Fruit fly (Drosophila melanogaster): Measurements from ENCODE around the gene GatA.

Gene GatA

dm6 chr3R:19014742-19015422 lies 13.8 kb downstream of the GatA start (continued):
- TF ChIP-seq Nf-YB (GFP tag; optimal IDR thresholded peaks at IDR 0.05): no peak

- TF ChIP-seq CTCF (GFP tag; optimal IDR thresholded peaks at IDR 0.05) (peak; percentile 37), E2f1 (GFP tag; IDR thresholded peaks at IDR 0.05) (no peak), cad (GFP tag; optimal IDR thresholded peaks at IDR 0.05) (peak; percentile 71), CG9727 (GFP tag; optimal IDR thresholded peaks at IDR 0.05) (no peak), sr (GFP tag; IDR thresholded peaks at IDR 0.05) (peak; percentile 100), ci (GFP tag; IDR thresholded peaks at IDR 0.05) (0 out of 3 replicates have a peak, but pooled peaks have one; percentile 22), klu (GFP tag; IDR thresholded peaks at IDR 0.05) (peak; percentile 71), sima (GFP tag; optimal IDR thresholded peaks at IDR 0.05) (no peak), CG2199 (GFP tag; IDR thresholded peaks at IDR 0.05) (peak; percentile 81; the same call in 1 of the 3 replicates), gfzf (GFP tag; optimal IDR thresholded peaks at IDR 0.05) (no peak), pita (GFP tag; optimal IDR thresholded peaks at IDR 0.05) (peak; percentile 56), crol (GFP tag; IDR thresholded peaks at IDR 0.05) (peak; percentile 19; the same call in 1 of the 2 replicates), CG15514 (GFP tag; optimal IDR thresholded peaks at IDR 0.05) (peak; percentile 18), HLHmδ (GFP tag; optimal IDR thresholded peaks at IDR 0.05) (peak; percentile 27), CG8290 (GFP tag; optimal IDR thresholded peaks at IDR 0.05) (no peak), CG8290 (tag; optimal IDR thresholded peaks at IDR 0.05) (peak in 1 of 2 experiments; percentile 26), cg (GFP tag; optimal IDR thresholded peaks at IDR 0.05) (peak; percentile 63), CG6654 (GFP tag; optimal IDR thresholded peaks at IDR 0.05) (peak; percentile 89), Rfx (GFP tag; IDR thresholded peaks at IDR 0.05) (no peak), CG11504 (tag; optimal IDR thresholded peaks at IDR 0.05) (peak; percentile 100)
Measured at dm6 chr3R:19014027-19014426, 14.6 kb downstream of the GatA start.

- peak; percentile 96 for TF ChIP-seq CG6654 (GFP tag; optimal IDR thresholded peaks at IDR 0.05)
- no peak for TF ChIP-seq Sry-δ (GFP tag; optimal IDR thresholded peaks at IDR 0.05)
- TF ChIP-seq CG11504 (tag; optimal IDR thresholded peaks at IDR 0.05): peak; percentile 92
- TF ChIP-seq cad (GFP tag; optimal IDR thresholded peaks at IDR 0.05): peak; percentile 67
- TF ChIP-seq TFAM (GFP tag; optimal IDR thresholded peaks at IDR 0.05): no peak
- no peak for TF ChIP-seq eve (GFP tag; optimal IDR thresholded peaks at IDR 0.05)
- peak; percentile 0 for TF ChIP-seq sqz (GFP tag; optimal IDR thresholded peaks at IDR 0.05)
- no peak for TF ChIP-seq Rfx (GFP tag; IDR thresholded peaks at IDR 0.05)
- peak; percentile 9; the same call in 1 of the 2 replicates for TF ChIP-seq amos (GFP tag; IDR thresholded peaks at IDR 0.05; ENCODE audit: partially characterized antibody)
Measured at dm6 chr3R:19011885-19012284, 16.8 kb downstream of the GatA start.

- TF ChIP-seq bab2 (GFP tag; optimal IDR thresholded peaks at IDR 0.05) (peak; percentile 62), salm (tag; optimal IDR thresholded peaks at IDR 0.05) (no peak), ATbp (GFP tag; optimal IDR thresholded peaks at IDR 0.05) (no peak), CG15011 (GFP tag; optimal IDR thresholded peaks at IDR 0.05) (peak; percentile 38), CG11560 (tag; IDR thresholded peaks at IDR 0.05) (no peak), CG43689 (GFP tag; IDR thresholded peaks at IDR 0.05) (no peak), Pdp1 (GFP tag; optimal IDR thresholded peaks at IDR 0.05) (peak in 1 of 2 experiments; percentile 51), Med (GFP tag) (peak; percentile 88), peb (GFP tag; IDR thresholded peaks at IDR 0.05) (peak; percentile 26; the same call in 1 of the 2 replicates), CG11504 (tag; optimal IDR thresholded peaks at IDR 0.05) (peak; percentile 9), CG15514 (GFP tag; optimal IDR thresholded peaks at IDR 0.05) (peak; percentile 9), CG14710 (tag; optimal IDR thresholded peaks at IDR 0.05) (peak; percentile 12), otp (GFP tag; IDR thresholded peaks at IDR 0.05) (no peak), CG2875 (GFP tag; optimal IDR thresholded peaks at IDR 0.05) (no peak), Ets97D (GFP tag; optimal IDR thresholded peaks at IDR 0.05) (no peak), chinmo (GFP tag; IDR thresholded peaks at IDR 0.05; ENCODE audit: partially characterized antibody) (no peak), BtbVII (GFP tag; optimal IDR thresholded peaks at IDR 0.05) (no peak), CG2129 (GFP tag; IDR thresholded peaks at IDR 0.05; ENCODE audit: partially characterized antibody) (no peak), cad (GFP tag; optimal IDR thresholded peaks at IDR 0.05) (no peak), CG12744 (GFP tag; optimal IDR thresholded peaks at IDR 0.05) (no peak), CG10209 (GFP tag; optimal IDR thresholded peaks at IDR 0.05) (peak; percentile 36), CG4617 (GFP tag; optimal IDR thresholded peaks at IDR 0.05; ENCODE audit: borderline replicate concordance) (no peak)
Measured at dm6 chr3R:19010923-19011322, 17.7 kb downstream of the GatA start.
